Fruit fly (Drosophila melanogaster): ENCODE data around the gene GILT1.

Gene GILT1

DNA sequence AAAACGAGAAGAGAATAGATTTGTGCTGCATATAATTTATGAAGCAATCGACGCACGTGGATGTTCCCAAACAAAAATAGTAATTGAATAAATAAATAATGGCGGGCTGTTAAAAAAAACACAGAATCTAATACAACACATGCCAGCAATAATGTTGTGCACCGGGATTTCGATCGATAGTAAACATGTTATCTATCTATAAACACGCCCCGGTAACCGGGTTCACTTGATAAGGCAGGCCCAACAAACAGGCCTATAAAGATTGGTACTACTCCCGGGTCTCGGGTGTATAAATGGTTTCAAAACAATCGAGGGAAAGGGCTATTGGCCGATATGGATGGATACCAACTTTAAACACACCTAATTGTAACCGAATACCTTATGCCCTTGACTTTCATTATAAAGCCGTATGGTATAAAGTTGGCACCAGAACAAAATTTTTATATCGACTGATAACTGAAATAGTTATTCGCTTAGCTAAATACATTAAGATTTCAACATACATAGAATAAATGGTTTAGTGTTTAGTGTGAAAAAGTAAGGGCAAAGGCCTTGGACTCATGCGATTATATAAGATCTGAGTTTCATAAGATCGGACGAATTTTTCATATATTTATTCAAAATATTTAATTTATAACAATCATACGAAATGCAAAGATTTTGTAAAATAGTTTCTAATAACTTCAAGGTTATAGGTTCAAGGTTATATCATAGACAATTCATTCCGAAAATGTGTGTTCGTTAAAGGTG, 35.8 kb downstream of the GILT1 start (continued):
- TF ChIP-seq Eip78C (GFP tag) (peak; percentile 48), CG8119 (GFP tag; IDR thresholded peaks at IDR 0.05) (no peak), Sox14 (GFP tag; optimal IDR thresholded peaks at IDR 0.05) (no peak), achi (GFP tag; optimal IDR thresholded peaks at IDR 0.05) (no peak), CG11762 (GFP tag; optimal IDR thresholded peaks at IDR 0.05; ENCODE audit: insufficient read depth) (no peak), vri (GFP tag; optimal IDR thresholded peaks at IDR 0.05) (peak; percentile 45), CG34406 (GFP tag; optimal IDR thresholded peaks at IDR 0.05) (peak; percentile 23), CG3919 (GFP tag; optimal IDR thresholded peaks at IDR 0.05) (no peak), Ets21C (GFP tag; optimal IDR thresholded peaks at IDR 0.05) (no peak), Met (GFP tag; optimal IDR thresholded peaks at IDR 0.05) (no peak), cyc (GFP tag; optimal IDR thresholded peaks at IDR 0.05) (no peak), CG10669 (GFP tag; optimal IDR thresholded peaks at IDR 0.05) (no peak), ss (GFP tag; optimal IDR thresholded peaks at IDR 0.05) (no peak), CG31627 (GFP tag; optimal IDR thresholded peaks at IDR 0.05) (no peak), Hr4 (GFP tag; optimal IDR thresholded peaks at IDR 0.05) (peak; percentile 2), CG16779 (tag; optimal IDR thresholded peaks at IDR 0.05) (no peak), acj6 (GFP tag; optimal IDR thresholded peaks at IDR 0.05) (peak; percentile 9)

DNA sequence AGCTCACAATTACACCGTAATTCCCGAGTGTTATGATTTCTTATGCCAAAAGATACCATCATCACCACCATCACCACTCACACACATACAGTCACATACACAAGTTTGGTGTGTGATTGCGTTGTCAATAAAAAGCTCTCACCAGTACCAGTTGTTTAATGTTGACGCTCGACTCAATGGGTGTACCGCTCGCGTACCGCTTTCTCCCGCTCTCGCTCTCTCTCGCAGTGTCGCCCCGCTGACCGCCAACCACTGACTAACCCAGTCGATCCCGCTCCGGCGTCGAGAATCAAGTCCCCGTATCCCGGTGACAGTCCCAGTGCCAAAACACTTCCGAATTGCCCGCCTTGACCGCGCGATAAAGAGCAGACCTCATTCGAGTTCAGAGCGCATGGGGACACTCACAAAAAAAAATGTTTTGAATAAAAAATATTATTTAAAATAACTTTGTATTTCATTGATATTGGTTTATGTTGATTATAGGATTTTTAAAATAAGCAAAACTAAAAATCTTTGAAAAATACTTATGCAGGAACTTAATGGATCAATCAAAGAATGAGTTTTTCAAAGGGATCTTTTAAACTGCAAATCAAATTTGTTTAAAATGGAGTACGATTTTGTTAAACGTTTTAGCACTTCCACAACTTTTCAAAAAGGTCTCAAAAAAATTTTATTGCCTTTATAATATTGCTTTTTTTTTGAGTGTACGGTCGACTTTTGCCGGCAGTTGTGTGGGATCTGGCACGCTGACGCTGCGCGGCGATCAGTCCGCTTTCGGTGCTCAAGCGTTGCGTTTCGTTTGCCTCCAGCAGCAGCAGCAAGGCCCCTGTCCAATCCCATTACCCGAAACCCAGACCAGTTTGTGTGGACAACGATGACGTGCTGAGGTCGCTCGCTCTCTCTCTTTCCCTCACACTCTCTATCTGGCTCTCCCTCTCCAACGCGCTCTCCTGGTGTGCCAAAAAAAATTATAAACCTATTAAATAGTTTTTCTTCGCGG, 37.2 kb downstream of the GILT1 start, which contains the start of gene Dic1:
Gene Dic1 (plus strand): TSS at position 764 of the 1,000 bp plus-strand sequence.
- peak; percentile 87 for TF ChIP-seq vri (GFP tag; optimal IDR thresholded peaks at IDR 0.05)
- peak; percentile 96 for TF ChIP-seq CG15336 (GFP tag; IDR thresholded peaks at IDR 0.05)
- TF ChIP-seq CG8119 (GFP tag; IDR thresholded peaks at IDR 0.05) = peak; percentile 96
- peak; percentile 93 for TF ChIP-seq CG16779 (tag; optimal IDR thresholded peaks at IDR 0.05)
- TF ChIP-seq CG11902 (GFP tag; optimal IDR thresholded peaks at IDR 0.05) = peak; percentile 95
- peak; percentile 85 for TF ChIP-seq dsx (GFP tag; optimal IDR thresholded peaks at IDR 0.05; ENCODE audit: poor library complexity, severe bottlenecking)
- TF ChIP-seq ss (GFP tag; optimal IDR thresholded peaks at IDR 0.05) = peak; percentile 83 to 93
- peak; percentile 92 for TF ChIP-seq CG7368 (GFP tag; optimal IDR thresholded peaks at IDR 0.05)
- peak; percentile 97 for TF ChIP-seq achi (GFP tag; optimal IDR thresholded peaks at IDR 0.05)
- TF ChIP-seq spab (GFP tag; optimal IDR thresholded peaks at IDR 0.05) = peak; percentile 97
- peak; percentile 98 for TF ChIP-seq acj6 (GFP tag; optimal IDR thresholded peaks at IDR 0.05)
- peak; percentile 96 for TF ChIP-seq Sox15 (GFP tag; optimal IDR thresholded peaks at IDR 0.05)
- peak; percentile 97 for TF ChIP-seq lz (GFP tag; optimal IDR thresholded peaks at IDR 0.05)
- TF ChIP-seq CG6808 (GFP tag; optimal IDR thresholded peaks at IDR 0.05) = peak; percentile 95
- TF ChIP-seq Gug (GFP tag; IDR thresholded peaks at IDR 0.05) = peak; percentile 87
- peak; percentile 96 for TF ChIP-seq CG6792 (GFP tag; optimal IDR thresholded peaks at IDR 0.05)
- TF ChIP-seq fd85E (GFP tag; optimal IDR thresholded peaks at IDR 0.05) = peak; percentile 85
- TF ChIP-seq CG6276 (GFP tag; optimal IDR thresholded peaks at IDR 0.05) = peak; percentile 98
- peak; percentile 79 for TF ChIP-seq CG1621 (tag; optimal IDR thresholded peaks at IDR 0.05)
- peak; percentile 96 for TF ChIP-seq CG10669 (GFP tag; optimal IDR thresholded peaks at IDR 0.05)
- TF ChIP-seq Smox (GFP tag; optimal IDR thresholded peaks at IDR 0.05) = peak; percentile 97
- TF ChIP-seq Met (GFP tag; optimal IDR thresholded peaks at IDR 0.05) = peak; percentile 97
- peak; percentile 66 for TF ChIP-seq fkh (GFP tag; optimal IDR thresholded peaks at IDR 0.05)
- TF ChIP-seq svp (GFP tag) = peak; percentile 100
- TF ChIP-seq net (GFP tag; optimal IDR thresholded peaks at IDR 0.05) = peak; percentile 97
- peak; percentile 98 for TF ChIP-seq CG8632 (GFP tag; optimal IDR thresholded peaks at IDR 0.05)
- peak; percentile 97 for TF ChIP-seq CG8319 (GFP tag; optimal IDR thresholded peaks at IDR 0.05)
- peak; percentile 97 for TF ChIP-seq Sox102F (GFP tag; optimal IDR thresholded peaks at IDR 0.05)
- peak; percentile 94 for TF ChIP-seq CG3032 (tag; optimal IDR thresholded peaks at IDR 0.05)
- peak; percentile 98 for TF ChIP-seq Hr4 (GFP tag; optimal IDR thresholded peaks at IDR 0.05)
- TF ChIP-seq Ets21C (GFP tag; optimal IDR thresholded peaks at IDR 0.05) = peak; percentile 93
- peak; percentile 96 for TF ChIP-seq Hr39 (GFP tag; optimal IDR thresholded peaks at IDR 0.05)
- peak; percentile 96 for TF ChIP-seq CG31627 (GFP tag; optimal IDR thresholded peaks at IDR 0.05)
- peak; percentile 98 for TF ChIP-seq Lpt (GFP tag; optimal IDR thresholded peaks at IDR 0.05)
- peak; percentile 99 for TF ChIP-seq esn (GFP tag; optimal IDR thresholded peaks at IDR 0.05)
- TF ChIP-seq Blimp-1 (GFP tag; optimal IDR thresholded peaks at IDR 0.05) = peak; percentile 94
- TF ChIP-seq CG6854 (GFP tag; optimal IDR thresholded peaks at IDR 0.05) = peak; percentile 96
- TF ChIP-seq cyc (GFP tag; optimal IDR thresholded peaks at IDR 0.05) = peak; percentile 96
- TF ChIP-seq CG4318 (GFP tag; optimal IDR thresholded peaks at IDR 0.05) = peak; percentile 98

Measured in whole organism, prepupa.